Fruit fly (Drosophila melanogaster) whole organism, embryonic: ENCODE results near the gene comm.
A peak's percentile ranks its signal among the peaks of the same experiment; 100 is the strongest.

Source experiments
- BEAF-32 ChIP-seq: fragments of 200-800 bp; sonication (Bioruptor generic); optimal IDR thresholded peaks from 3 replicates; lab custom pipeline; 2017; ENCODE audit warnings: missing biosample characterization, missing genetic modification characterization, mild to moderate bottlenecking, moderate library complexity, missing genetic modification reagents
- CG10321 ChIP-seq: fragments of 200-800 bp; sonication (Bioruptor generic); IDR thresholded peaks from 2 replicates; pipeline ENCODE4 v1.3.6; 2022; ENCODE audit warnings: missing biosample characterization, missing genetic modification characterization
- CG10959 ChIP-seq: fragments of 200-800 bp; sonication (Bioruptor generic); IDR thresholded peaks from 2 replicates; pipeline ENCODE4 v1.3.6; 2022; ENCODE audit warnings: missing biosample characterization, missing genetic modification characterization
- CG11085 ChIP-seq: fragments of 200-800 bp; sonication (Bioruptor generic); IDR thresholded peaks from 2 replicates; pipeline ENCODE4 v1.3.6; 2022; ENCODE audit warnings: missing biosample characterization, missing genetic modification characterization
- CG12744 ChIP-seq: fragments of 200-800 bp; sonication (Bioruptor generic); optimal IDR thresholded peaks from 2 replicates; lab custom pipeline; 2016; ENCODE audit warnings: missing biosample characterization, missing genetic modification characterization
- CG12769 ChIP-seq: fragments of 200-800 bp; sonication (Bioruptor generic); optimal IDR thresholded peaks from 2 replicates; lab custom pipeline; 2019; ENCODE audit warnings: missing biosample characterization, mild to moderate bottlenecking, missing genetic modification characterization, moderate library complexity
- CG12942 ChIP-seq: fragments of 200-800 bp; sonication (Bioruptor generic); optimal IDR thresholded peaks from 3 replicates; lab custom pipeline; 2016; ENCODE audit warnings: missing biosample characterization, missing genetic modification characterization
- CG16813 ChIP-seq: fragments of 200-800 bp; sonication (Bioruptor generic); IDR thresholded peaks from 3 replicates; pipeline ENCODE4 v1.3.6; 2022; ENCODE audit warnings: missing biosample characterization, missing genetic modification characterization; ENCODE audit not compliant: partially characterized antibody
- CG17359 ChIP-seq: fragments of 200-800 bp; sonication (Bioruptor generic); optimal IDR thresholded peaks from 3 replicates; lab custom pipeline; 2018; ENCODE audit warnings: missing biosample characterization, mild to moderate bottlenecking, missing genetic modification characterization, moderate library complexity
- CG34422 ChIP-seq: fragments of 200-800 bp; sonication (Bioruptor generic); IDR thresholded peaks from 3 replicates; pipeline ENCODE4 v1.3.6; 2022; ENCODE audit warnings: missing biosample characterization, missing genetic modification characterization
- CG3726 ChIP-seq: fragments of 200-800 bp; sonication (Bioruptor generic); IDR thresholded peaks from 3 replicates; pipeline ENCODE4, ENCODE4 v1.3.6; 2022; ENCODE audit warnings: missing biosample characterization, missing genetic modification characterization
- CG3995 ChIP-seq: fragments of 200-800 bp; sonication (Bioruptor generic); optimal IDR thresholded peaks from 3 replicates; lab custom pipeline; 2016; ENCODE audit warnings: missing biosample characterization, missing genetic modification characterization
- CG6272 ChIP-seq: fragments of 200-800 bp; sonication (Bioruptor generic); IDR thresholded peaks from 2 replicates; pipeline ENCODE4 v1.3.6; 2022; ENCODE audit warnings: missing biosample characterization, missing genetic modification characterization
- CG7963 ChIP-seq: fragments of 200-800 bp; sonication (Bioruptor generic); IDR thresholded peaks from 3 replicates; pipeline ENCODE4 v1.3.6; 2022; ENCODE audit warnings: missing biosample characterization, missing genetic modification characterization; ENCODE audit not compliant: partially characterized antibody
- CG7987 ChIP-seq: fragments of 200-800 bp; sonication (Bioruptor generic); optimal IDR thresholded peaks from 2 replicates; lab custom pipeline; 2018; ENCODE audit warnings: missing biosample characterization, mild to moderate bottlenecking, missing genetic modification characterization, moderate library complexity
- CG8359 ChIP-seq: fragments of 200-800 bp; sonication (Bioruptor generic); optimal IDR thresholded peaks from 2 replicates; lab custom pipeline; 2017; ENCODE audit warnings: missing biosample characterization, mild to moderate bottlenecking, missing genetic modification characterization, borderline replicate concordance
- CG9876 ChIP-seq: fragments of 200-800 bp; sonication (Bioruptor generic); optimal IDR thresholded peaks from 2 replicates; lab custom pipeline; 2016; ENCODE audit warnings: missing biosample characterization, missing genetic modification characterization
- CrebB ChIP-seq: fragments of 200-800 bp; sonication (Bioruptor generic); optimal IDR thresholded peaks from 3 replicates; lab custom pipeline; 2018; ENCODE audit warnings: missing biosample characterization, mild to moderate bottlenecking, missing genetic modification characterization
- Dip3 ChIP-seq: fragments of 200-800 bp; sonication (Bioruptor generic); optimal IDR thresholded peaks from 3 replicates; lab custom pipeline; 2016; ENCODE audit warnings: missing biosample characterization, missing genetic modification characterization
- H2.0 ChIP-seq: fragments of 200-800 bp; sonication (Bioruptor generic); IDR thresholded peaks from 2 replicates; pipeline ENCODE4 v1.3.6; 2022; ENCODE audit warnings: missing biosample characterization, missing genetic modification characterization
- HmgD ChIP-seq: fragments of 200-800 bp; sonication (Bioruptor generic); optimal IDR thresholded peaks from 3 replicates; lab custom pipeline; 2016; ENCODE audit warnings: missing biosample characterization, missing genetic modification characterization
- Hmr ChIP-seq: fragments of 200-800 bp; sonication (Bioruptor generic); optimal IDR thresholded peaks from 3 replicates; lab custom pipeline; 2017; ENCODE audit warnings: mild to moderate bottlenecking, missing biosample characterization, missing genetic modification reagents, missing genetic modification characterization
- Hr78 ChIP-seq, 2 experiments: fragments of 200-800 bp in 1 of 2; fragments of >200 bp in 1 of 2; sonication (Bioruptor generic) in 1 of 2; optimal IDR thresholded peaks; 2 replicates each; lab custom pipeline; 2017 to 2019; ENCODE audit warnings: missing biosample characterization in 2 of 2, missing genetic modification characterization in 2 of 2, mild to moderate bottlenecking in 1 of 2, moderate library complexity in 1 of 2
- Kr ChIP-seq: fragments of 200-800 bp; sonication (Bioruptor generic); optimal IDR thresholded peaks from 2 replicates; lab custom pipeline; 2017; ENCODE audit warnings: missing biosample characterization, mild to moderate bottlenecking, missing genetic modification characterization
- Pdp1 ChIP-seq, 2 experiments: fragments of 200-800 bp; sonication (Bioruptor generic); optimal IDR thresholded peaks; 3 replicates each; lab custom pipeline; 2016; ENCODE audit warnings: missing biosample characterization in 2 of 2, missing genetic modification characterization in 2 of 2, mild to moderate bottlenecking in 1 of 2, moderate library complexity in 1 of 2
- Side ChIP-seq: fragments of 200-800 bp; sonication (Bioruptor generic); optimal IDR thresholded peaks from 2 replicates; lab custom pipeline; 2016; ENCODE audit warnings: missing biosample characterization, missing genetic modification characterization
- Trl ChIP-seq, 3 experiments: fragments of >200 bp in 2 of 3; fragments of 200-800 bp in 1 of 3; sonication (Bioruptor generic) in 1 of 3; optimal IDR thresholded peaks; 2 replicates in 1 of 3; 3 replicates in 2 of 3; lab custom pipeline; 2016 to 2017; ENCODE audit warnings: missing biosample characterization in 1 of 3, missing genetic modification characterization in 1 of 3
- ara ChIP-seq: fragments of 200-800 bp; sonication (Bioruptor generic); IDR thresholded peaks from 2 replicates; pipeline ENCODE4 v1.3.6; 2022; ENCODE audit warnings: missing biosample characterization, missing genetic modification characterization
- bbx ChIP-seq: fragments of 200-800 bp; sonication (Bioruptor generic); IDR thresholded peaks from 2 replicates; pipeline ENCODE4 v1.3.6; 2022; ENCODE audit warnings: missing biosample characterization, missing genetic modification characterization; ENCODE audit not compliant: partially characterized antibody
- bcd ChIP-seq: fragments of 200-800 bp; sonication (Bioruptor generic); optimal IDR thresholded peaks from 2 replicates; lab custom pipeline; 2017; ENCODE audit warnings: missing biosample characterization, mild to moderate bottlenecking, missing genetic modification characterization
- chinmo ChIP-seq: fragments of 200-800 bp; sonication (Bioruptor generic); IDR thresholded peaks from 4 replicates; pipeline ENCODE4 v1.3.6; 2022; ENCODE audit warnings: missing biosample characterization, missing genetic modification characterization; ENCODE audit not compliant: partially characterized antibody
- crc ChIP-seq: fragments of 200-800 bp; sonication (Bioruptor generic); optimal IDR thresholded peaks from 2 replicates; lab custom pipeline; 2016; ENCODE audit warnings: missing biosample characterization, missing genetic modification characterization
- ftz-f1 ChIP-seq: fragments of 200-800 bp; sonication (Bioruptor generic); optimal IDR thresholded peaks from 2 replicates; lab custom pipeline; 2016; ENCODE audit warnings: missing biosample characterization, missing genetic modification characterization
- gro ChIP-seq: fragments of 200-800 bp; sonication (Bioruptor generic); optimal IDR thresholded peaks from 2 replicates; lab custom pipeline; 2016; ENCODE audit warnings: missing biosample characterization, missing genetic modification characterization
- gt ChIP-seq: fragments of 200-800 bp; sonication (Bioruptor generic); IDR thresholded peaks from 2 replicates; pipeline ENCODE4 v1.3.6; 2022; ENCODE audit warnings: missing biosample characterization, missing genetic modification characterization
- kni ChIP-seq: fragments of 200-800 bp; sonication (Bioruptor generic); optimal IDR thresholded peaks from 3 replicates; lab custom pipeline; 2017; ENCODE audit warnings: mild to moderate bottlenecking, missing biosample characterization, missing genetic modification reagents, missing genetic modification characterization
- knrl ChIP-seq: fragments of 200-800 bp; sonication (Bioruptor generic); IDR thresholded peaks from 3 replicates; pipeline ENCODE4 v1.3.6; 2022; ENCODE audit warnings: missing biosample characterization, missing genetic modification characterization; ENCODE audit not compliant: partially characterized antibody
- nerfin-2 ChIP-seq: fragments of 200-800 bp; sonication (Bioruptor generic); IDR thresholded peaks from 2 replicates; pipeline ENCODE4 v1.3.6; 2022; ENCODE audit warnings: missing biosample characterization, missing genetic modification characterization; ENCODE audit not compliant: partially characterized antibody
- oc ChIP-seq: fragments of 200-800 bp; sonication (Bioruptor generic); optimal IDR thresholded peaks from 2 replicates; lab custom pipeline; 2018; ENCODE audit warnings: missing biosample characterization, mild to moderate bottlenecking, missing genetic modification characterization, moderate library complexity
- sens ChIP-seq: fragments of 200-800 bp; sonication (Bioruptor generic); peaks from one replicate; lab custom pipeline; 2016; ENCODE audit warnings: missing biosample characterization, missing genetic modification characterization
- so ChIP-seq: fragments of 200-800 bp; sonication (Bioruptor generic); IDR thresholded peaks from 3 replicates; pipeline ENCODE4 v1.3.6; 2022; ENCODE audit warnings: missing biosample characterization, missing genetic modification characterization
- stc ChIP-seq: fragments of 200-800 bp; sonication (Bioruptor generic); IDR thresholded peaks from 2 replicates; pipeline ENCODE4 v1.3.6; 2022; ENCODE audit warnings: missing biosample characterization, missing genetic modification characterization
- tna ChIP-seq: fragments of 200-800 bp; sonication (Bioruptor generic); IDR thresholded peaks from 2 replicates; pipeline ENCODE4 v1.3.6; 2022; ENCODE audit warnings: missing biosample characterization, missing genetic modification characterization; ENCODE audit not compliant: partially characterized antibody
- vnd ChIP-seq: fragments of 200-800 bp; sonication (Bioruptor generic); IDR thresholded peaks from 3 replicates; pipeline ENCODE4 v1.3.6; 2022; ENCODE audit warnings: missing biosample characterization, missing genetic modification characterization; ENCODE audit not compliant: partially characterized antibody

Gene comm

dm6 chr3L:15684017-15684416 is 44.2 kb downstream of the comm start:
- TF ChIP-seq H2.0 (GFP tag; lab: Robert Waterston, UW) (no peak), Hr78 (GFP tag; optimal IDR thresholded peaks at IDR 0.05; lab: Kevin White, UChicago) (peak in 1 of 2 experiments; percentile 56), CG10959 (GFP tag; lab: Robert Waterston, UW) (no peak), chinmo (peak; percentile 74; the same call in 1 of the 4 replicates), ara (GFP tag; lab: Robert Waterston, UW) (peak; percentile 41; the same call in 1 of the 2 replicates), CG12769 (tag; lab: Kevin White, UChicago) (peak; percentile 85), Pdp1 (GFP tag; optimal IDR thresholded peaks at IDR 0.05; lab: Kevin White, UChicago) (peak in 1 of 2 experiments; percentile 38), HmgD (GFP tag; lab: Kevin White, UChicago) (no peak), sens (peak; percentile 5), so (GFP tag; lab: Robert Waterston, UW) (0 out of 3 replicates have a peak, but pooled peaks have one; percentile 25), CG3995 (GFP tag; lab: Kevin White, UChicago) (no peak), ftz-f1 (GFP tag; lab: Kevin White, UChicago) (peak; percentile 9), stc (GFP tag; lab: Robert Waterston, UW) (0 out of 2 replicates have a peak, but pooled peaks have one; percentile 14), knrl (GFP tag; lab: Robert Waterston, UW) (0 out of 3 replicates have a peak, but pooled peaks have one; percentile 29), Hmr (no peak), CG34422 (0 out of 3 replicates have a peak, but pooled peaks have one; percentile 24), gt (GFP tag; lab: Robert Waterston, UW) (no peak), Trl (optimal IDR thresholded peaks at IDR 0.05; lab: Kevin White, UChicago) (peak; percentile 40 to 51), Trl (GFP tag; optimal IDR thresholded peaks at IDR 0.05; lab: Kevin White, UChicago) (no peak), CG17359 (no peak)

dm6 chr3L:15683345-15683922 is 44.8 kb downstream of the comm start, which contains the start of the genes CG7579 and Pgant8:
Gene CG7579, minus strand, starts transcription at chr3L:15683445.
Gene Pgant8, plus strand, starts transcription at chr3L:15683872.
- TF ChIP-seq CG8359 (GFP tag; lab: Kevin White, UChicago) (no peak), oc (tag; lab: Kevin White, UChicago) (peak; percentile 67)
- TF ChIP-seq, all 482 proteins: peak for 1

- TF ChIP-seq CG6272 (GFP tag; lab: Robert Waterston, UW), result no peak
- TF ChIP-seq CG7987 (GFP tag; lab: Kevin White, UChicago), result no peak
- TF ChIP-seq Dip3 (GFP tag; lab: Kevin White, UChicago), result no peak
- no peak for TF ChIP-seq sens
- no peak for TF ChIP-seq bcd
- TF ChIP-seq Side, result no peak
- no peak for TF ChIP-seq CG11085
- TF ChIP-seq gro, result no peak
- no peak for TF ChIP-seq CG12744 (GFP tag; lab: Kevin White, UChicago)
- TF ChIP-seq CrebB (tag; lab: Kevin White, UChicago), result no peak
- no peak for TF ChIP-seq CG12942 (GFP tag; lab: Kevin White, UChicago)
- no peak for TF ChIP-seq crc (GFP tag; lab: Kevin White, UChicago)
- TF ChIP-seq BEAF-32 (GFP tag; lab: Kevin White, UChicago), result no peak
- TF ChIP-seq, all 482 proteins: peak for 0
These were observed 48.8 kb downstream of the comm start, which contains the start of gene CG7304 for dm6 chr3L:15679420-15679819. Gene CG7304, plus strand, starts transcription at chr3L:15679720.

- TF ChIP-seq CG3726 (0 out of 3 replicates have a peak, but pooled peaks have one; percentile 24), tna (GFP tag; lab: Robert Waterston, UW) (0 out of 2 replicates have a peak, but pooled peaks have one; percentile 14), CG7963 (GFP tag; lab: Robert Waterston, UW) (peak; percentile 69; the same call in 2 of the 3 replicates), Kr (GFP tag; lab: Kevin White, UChicago) (peak; percentile 53), CG10321 (GFP tag; lab: Robert Waterston, UW) (no peak), nerfin-2 (peak; percentile 46; the same call in 1 of the 2 replicates), vnd (GFP tag; lab: Robert Waterston, UW) (0 out of 3 replicates have a peak, but pooled peaks have one; percentile 27), CG9876 (no peak), CG16813 (GFP tag; lab: Robert Waterston, UW) (no peak), kni (GFP tag; lab: Kevin White, UChicago) (no peak), bbx (peak; percentile 92)
These were observed 49.9 kb downstream of the comm start for dm6 chr3L:15678284-15678683.
